Worm (Caenorhabditis elegans) whole organism, L2 larva: Measurements from ENCODE around the gene cit-1.2.

Source experiments
- mab-5 ChIP-seq: fragments of 150-350 bp; optimal IDR thresholded peaks from 2 replicates; lab custom pipeline; 2014; ENCODE audit warnings: missing biosample characterization, missing genetic modification characterization
- mdl-1 ChIP-seq, 2 experiments: fragments of 150-350 bp in 1 of 2; sonication (generic microtip) in 1 of 2; optimal IDR thresholded peaks; 2 replicates each; lab custom pipeline; 2017; ENCODE audit warnings: missing biosample characterization in 2 of 2, missing genetic modification characterization in 2 of 2
- nhr-6 ChIP-seq: fragments of 150-350 bp; optimal IDR thresholded peaks from 2 replicates; lab custom pipeline; 2014; ENCODE audit warnings: missing biosample characterization, missing genetic modification characterization

ce11 chrIII:8017053-8017452 is 6.5 kb downstream of the cit-1.2 start:
- TF ChIP-seq mdl-1 (tag; optimal IDR thresholded peaks at IDR 0.05; lab: Kevin White, UChicago) (no peak), nhr-6 (tag; lab: Kevin White, UChicago) (no peak), mab-5 (tag; lab: Kevin White, UChicago) (no peak)
